Fruit fly (Drosophila melanogaster): Measurements from ENCODE around the gene ovo.
A peak's percentile ranks its signal among the peaks of the same experiment; 100 is the strongest.

DNA sequence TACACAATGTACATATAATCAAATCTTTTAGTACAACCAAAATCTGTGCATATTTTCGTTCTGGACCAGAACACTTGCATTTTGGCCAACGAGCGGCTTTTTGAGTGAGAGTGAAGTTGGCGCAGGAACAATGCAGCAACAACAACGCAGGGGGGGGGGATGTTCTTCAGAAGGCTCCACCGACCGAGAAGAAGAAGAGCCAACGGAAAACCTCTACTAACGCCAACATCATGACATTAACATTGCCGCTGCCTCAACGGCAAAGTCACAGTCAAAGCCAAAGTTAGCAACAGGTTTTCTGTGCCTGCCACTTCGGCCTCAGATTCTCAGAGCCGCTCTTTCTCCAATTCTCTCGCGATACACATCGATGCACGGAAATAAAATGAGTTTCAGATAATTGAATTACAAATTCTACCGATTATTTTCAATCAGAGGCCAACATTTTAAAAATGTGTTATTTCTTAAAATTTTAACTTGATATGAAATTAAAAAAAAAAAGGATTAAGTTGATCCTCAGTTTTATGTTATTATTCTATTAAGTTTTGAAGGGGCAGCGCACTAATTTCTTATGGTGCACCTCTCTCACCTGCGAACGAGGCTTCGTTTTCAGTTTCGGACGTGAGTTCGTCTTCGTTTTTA is 1.7 kb upstream of the ovo start:
- TF ChIP-seq PHDP (tag; optimal IDR thresholded peaks at IDR 0.05) (peak; percentile 77), Drgx (GFP tag; IDR thresholded peaks at IDR 0.05) (peak; percentile 87), pb (GFP tag; optimal IDR thresholded peaks at IDR 0.05) (no peak), Atf3 (GFP tag; optimal IDR thresholded peaks at IDR 0.05) (peak; percentile 19), CG32767 (GFP tag; IDR thresholded peaks at IDR 0.05) (peak; percentile 79), Mrtf (GFP tag; IDR thresholded peaks at IDR 0.05) (peak; percentile 47; the same call in 1 of the 3 replicates), bowl (GFP tag; IDR thresholded peaks at IDR 0.05) (no peak), fd102C (GFP tag; optimal IDR thresholded peaks at IDR 0.05) (peak; percentile 48), CHES-1-like (GFP tag; optimal IDR thresholded peaks at IDR 0.05) (peak; percentile 51), usp (GFP tag; optimal IDR thresholded peaks at IDR 0.05) (no peak), CG3838 (GFP tag; optimal IDR thresholded peaks at IDR 0.05) (no peak), CG14014 (GFP tag; IDR thresholded peaks at IDR 0.05) (peak; percentile 69), BtbVII (GFP tag; optimal IDR thresholded peaks at IDR 0.05) (peak; percentile 47)

Measured in whole organism, embryonic.